Worm (Caenorhabditis elegans): ENCODE measurements around the gene rsp-5.
A peak's percentile ranks its signal among the peaks of the same experiment; 100 is the strongest.

Gene rsp-5

ce11 chrII:6520103-6520502 lies 30.1 kb downstream of the rsp-5 start:
- TF ChIP-seq elt-2 (tag; optimal IDR thresholded peaks at IDR 0.05) (peak; percentile 89), R02D3.7 (tag; optimal IDR thresholded peaks at IDR 0.05) (no peak), pqm-1 (tag; optimal IDR thresholded peaks at IDR 0.05) (peak; percentile 91)

- TF ChIP-seq zag-1 (tag; optimal IDR thresholded peaks at IDR 0.05), result no peak
- TF ChIP-seq elt-2 (tag; optimal IDR thresholded peaks at IDR 0.05), result peak; percentile 55
- TF ChIP-seq ceh-82 (tag; optimal IDR thresholded peaks at IDR 0.05), result no peak
- no peak for TF ChIP-seq daf-12 (tag; optimal IDR thresholded peaks at IDR 0.05)
- TF ChIP-seq nfya-1 (tag; optimal IDR thresholded peaks at IDR 0.05; ENCODE audit: insufficient read depth), result no peak
- TF ChIP-seq mdl-1 (tag; optimal IDR thresholded peaks at IDR 0.05), result no peak
- TF ChIP-seq nhr-12 (tag; optimal IDR thresholded peaks at IDR 0.05), result no peak
- no peak for TF ChIP-seq egl-5 (tag; optimal IDR thresholded peaks at IDR 0.05)
- TF ChIP-seq pqm-1 (tag; optimal IDR thresholded peaks at IDR 0.05), result peak; percentile 18
Observed at ce11 chrII:6521316-6521715, 31.4 kb downstream of the rsp-5 start, which contains the start of gene toe-2. Gene toe-2 (minus strand): TSS chrII:6521385.

- TF ChIP-seq pha-4 (tag; optimal IDR thresholded peaks at IDR 0.05) (no peak), fkh-2 (tag; optimal IDR thresholded peaks at IDR 0.05) (no peak), daf-12 (tag; optimal IDR thresholded peaks at IDR 0.05) (no peak), ceh-16 (tag; optimal IDR thresholded peaks at IDR 0.05) (no peak), ceh-9 (tag; optimal IDR thresholded peaks at IDR 0.05) (no peak), skn-1 (tag; optimal IDR thresholded peaks at IDR 0.05) (no peak), nhr-25 (tag; optimal IDR thresholded peaks at IDR 0.05) (peak; percentile 65), pqm-1 (tag; optimal IDR thresholded peaks at IDR 0.05) (peak; percentile 25), nhr-67 (tag; optimal IDR thresholded peaks at IDR 0.05) (no peak), elt-1 (tag; optimal IDR thresholded peaks at IDR 0.05) (no peak), nhr-43 (tag; optimal IDR thresholded peaks at IDR 0.05; ENCODE audit: poor library complexity, severe bottlenecking) (peak; percentile 19), lin-39 (tag; optimal IDR thresholded peaks at IDR 0.05) (peak; percentile 30), egl-27 (tag; optimal IDR thresholded peaks at IDR 0.05) (no peak), lin-15B (tag; optimal IDR thresholded peaks at IDR 0.05) (no peak)
Observed at ce11 chrII:6522622-6523254, 32.8 kb downstream of the rsp-5 start.

DNA sequence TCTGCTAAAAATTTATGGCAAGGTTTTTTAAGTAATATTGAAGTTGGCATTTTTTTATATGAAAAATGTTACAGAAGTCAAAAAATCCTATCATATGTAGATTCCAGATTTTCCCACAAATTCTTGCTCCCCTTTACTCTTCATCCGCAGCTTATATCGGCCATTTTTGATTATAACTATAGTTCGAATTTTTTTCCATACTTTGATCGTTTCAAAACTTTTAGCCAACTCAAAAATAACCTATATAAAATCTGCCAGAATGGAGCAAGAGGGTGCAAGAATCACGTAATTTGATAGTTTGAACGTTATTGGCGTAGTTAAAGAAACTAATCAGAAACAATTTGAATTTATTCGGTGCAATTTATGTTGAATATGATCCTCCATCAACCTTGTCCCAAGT lies 34.0 kb downstream of the rsp-5 start:
- TF ChIP-seq zag-1 (tag; optimal IDR thresholded peaks at IDR 0.05), result no peak

DNA sequence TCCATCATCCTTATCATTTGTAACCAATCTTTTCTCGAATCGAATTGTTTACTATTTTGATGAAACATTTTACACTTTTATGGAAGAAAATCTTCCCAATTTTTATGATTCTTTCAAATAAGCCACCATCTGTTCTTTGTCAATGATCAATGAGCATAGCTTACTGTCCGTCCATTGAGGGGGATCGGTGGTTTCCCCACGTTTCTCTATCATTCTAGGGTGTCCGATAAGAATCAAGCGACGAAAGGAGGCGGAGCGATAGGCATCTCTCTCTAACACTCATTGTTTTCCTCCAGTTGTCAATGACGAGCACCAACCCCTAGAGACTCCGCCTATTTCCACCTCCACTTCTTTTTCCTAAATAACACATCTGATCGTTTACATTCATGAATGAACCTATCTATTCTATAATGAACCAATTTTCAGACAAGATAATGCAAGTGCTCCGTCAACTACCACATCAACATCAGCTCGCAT lies 34.6 kb downstream of the rsp-5 start, which contains the start of gene C56E6.2:
Gene C56E6.2, plus strand, starts transcription at position 427 of the 477 bp plus-strand sequence.
- TF ChIP-seq elt-2 (tag; optimal IDR thresholded peaks at IDR 0.05) (peak; percentile 57), mml-1 (tag; optimal IDR thresholded peaks at IDR 0.05) (no peak), pqm-1 (tag; optimal IDR thresholded peaks at IDR 0.05) (peak; percentile 28)

ce11 chrII:6526136-6526684 lies 36.2 kb downstream of the rsp-5 start:
- no peak for TF ChIP-seq unc-39 (tag; optimal IDR thresholded peaks at IDR 0.05)
- peak; percentile 1 for TF ChIP-seq pha-4 (tag; optimal IDR thresholded peaks at IDR 0.05)
- TF ChIP-seq ceh-28 (tag; optimal IDR thresholded peaks at IDR 0.05), result peak; percentile 30
- peak; percentile 1 for TF ChIP-seq elt-2 (tag; optimal IDR thresholded peaks at IDR 0.05)
- peak; percentile 67 for TF ChIP-seq ama-1 (optimal IDR thresholded peaks at IDR 0.05)
- no peak for TF ChIP-seq nhr-237 (tag; optimal IDR thresholded peaks at IDR 0.05)
- no peak for TF ChIP-seq lsy-12 (tag; optimal IDR thresholded peaks at IDR 0.05)

- no peak for TF ChIP-seq fos-1 (tag; optimal IDR thresholded peaks at IDR 0.05)
- TF ChIP-seq jun-1 (tag; optimal IDR thresholded peaks at IDR 0.05), result no peak
- no peak for TF ChIP-seq elt-2 (tag; optimal IDR thresholded peaks at IDR 0.05)
- TF ChIP-seq skn-1 (tag; optimal IDR thresholded peaks at IDR 0.05), result no peak
- TF ChIP-seq nhr-25 (tag; optimal IDR thresholded peaks at IDR 0.05), result no peak
- TF ChIP-seq ceh-9 (tag; optimal IDR thresholded peaks at IDR 0.05), result no peak
- TF ChIP-seq snpc-4 (tag; optimal IDR thresholded peaks at IDR 0.05), result no peak
- no peak for TF ChIP-seq egl-5 (tag; optimal IDR thresholded peaks at IDR 0.05)
- TF ChIP-seq zag-1 (tag; optimal IDR thresholded peaks at IDR 0.05), result no peak
- no peak for TF ChIP-seq lin-15B (tag; optimal IDR thresholded peaks at IDR 0.05)
- TF ChIP-seq pqm-1 (tag; optimal IDR thresholded peaks at IDR 0.05), result no peak
- TF ChIP-seq lsy-12 (tag; optimal IDR thresholded peaks at IDR 0.05), result no peak
- TF ChIP-seq sea-2 (GFP tag; optimal IDR thresholded peaks at IDR 0.05), result no peak
- TF ChIP-seq eor-1 (tag; optimal IDR thresholded peaks at IDR 0.05), result no peak
- TF ChIP-seq tbx-2 (tag; optimal IDR thresholded peaks at IDR 0.05), result no peak
Observed at ce11 chrII:6528629-6529028, 38.7 kb downstream of the rsp-5 start, which contains the start of gene C56E6.4. Gene C56E6.4 (minus strand): TSS chrII:6528729.
